Worm (Caenorhabditis elegans): ENCODE measurements around the gene C40A11.6.

ce11 chrII:2099139-2099976 is 46.1 kb downstream of the C40A11.6 start, which contains the start of gene math-42:
- TF ChIP-seq ztf-4 (tag; optimal IDR thresholded peaks at IDR 0.05) (no peak), mdl-1 (tag; optimal IDR thresholded peaks at IDR 0.05) (no peak), swsn-7 (tag; optimal IDR thresholded peaks at IDR 0.05) (no peak), mab-9 (GFP tag; IDR thresholded peaks at IDR 0.05) (no peak), fkh-10 (GFP tag; optimal IDR thresholded peaks at IDR 0.05) (no peak)
